Fruit fly (Drosophila melanogaster): ENCODE results near the gene CG42815.

DNA sequence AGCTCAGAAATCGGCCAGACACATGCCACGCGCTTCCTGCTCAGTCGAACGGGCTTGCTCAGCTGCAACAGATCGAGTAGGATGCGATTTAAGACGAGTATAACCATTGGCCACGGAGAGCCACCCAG is 33.3 kb downstream of the CG42815 start, which contains the start of gene CG32182:
- TF ChIP-seq gl (tag; optimal IDR thresholded peaks at IDR 0.05) (no peak), CG14655 (GFP tag; optimal IDR thresholded peaks at IDR 0.05) (no peak), Ets98B (GFP tag; IDR thresholded peaks at IDR 0.05) (no peak), CG17806 (tag; optimal IDR thresholded peaks at IDR 0.05) (no peak), CG8159 (tag; optimal IDR thresholded peaks at IDR 0.05) (no peak), CG13204 (GFP tag; optimal IDR thresholded peaks at IDR 0.05) (no peak)
